Fruit fly (Drosophila melanogaster) whole organism, prepupa: ENCODE results near the gene MED10.

Experiments
- CG10631 ChIP-seq: fragments of 200-800 bp; sonication (Bioruptor generic); optimal IDR thresholded peaks from 2 replicates; lab custom pipeline; 2016; ENCODE audit warnings: missing biosample characterization, missing genetic modification characterization
- CG10669 ChIP-seq: fragments of 200-800 bp; sonication (Bioruptor generic); optimal IDR thresholded peaks from 3 replicates; lab custom pipeline; 2018; ENCODE audit warnings: missing biosample characterization, mild to moderate bottlenecking, missing genetic modification characterization, moderate library complexity
- CG11294 ChIP-seq: fragments of 200-800 bp; sonication (Bioruptor generic); IDR thresholded peaks from 2 replicates; pipeline ENCODE4 v1.3.6; 2022; ENCODE audit warnings: missing biosample characterization, missing genetic modification characterization
- CG11902 ChIP-seq: fragments of 200-800 bp; sonication (Bioruptor generic); optimal IDR thresholded peaks from 3 replicates; lab custom pipeline; 2016; ENCODE audit warnings: missing biosample characterization, missing genetic modification characterization
- CG15336 ChIP-seq: fragments of 200-800 bp; sonication (Bioruptor generic); IDR thresholded peaks from 2 replicates; pipeline ENCODE4 v1.3.6; 2022; ENCODE audit warnings: missing biosample characterization, missing genetic modification characterization
- CG1621 ChIP-seq: fragments of 200-800 bp; sonication (Bioruptor generic); optimal IDR thresholded peaks from 3 replicates; lab custom pipeline; 2018; ENCODE audit warnings: missing biosample characterization, mild to moderate bottlenecking, missing genetic modification characterization
- CG16779 ChIP-seq: fragments of 200-800 bp; sonication (Bioruptor generic); optimal IDR thresholded peaks from 3 replicates; lab custom pipeline; 2017; ENCODE audit warnings: missing biosample characterization, mild to moderate bottlenecking, missing genetic modification characterization
- CG3032 ChIP-seq: fragments of 200-800 bp; optimal IDR thresholded peaks from 2 replicates; lab custom pipeline; 2019; ENCODE audit warnings: missing biosample characterization, mild to moderate bottlenecking, missing genetic modification characterization, moderate library complexity
- CG31627 ChIP-seq: fragments of 200-800 bp; sonication (Bioruptor generic); optimal IDR thresholded peaks from 3 replicates; lab custom pipeline; 2016; ENCODE audit warnings: missing biosample characterization, missing genetic modification characterization
- CG32006 ChIP-seq: fragments of 200-800 bp; sonication (Bioruptor generic); optimal IDR thresholded peaks from 3 replicates; lab custom pipeline; 2017; ENCODE audit warnings: missing biosample characterization, mild to moderate bottlenecking, missing genetic modification characterization
- CG6163 ChIP-seq: fragments of 200-800 bp; sonication (Bioruptor generic); IDR thresholded peaks from 3 replicates; pipeline ENCODE4 v1.3.6; 2022; ENCODE audit warnings: missing biosample characterization, missing genetic modification characterization
- CG6276 ChIP-seq: fragments of 200-800 bp; sonication (Bioruptor generic); optimal IDR thresholded peaks from 2 replicates; lab custom pipeline; 2017; ENCODE audit warnings: missing biosample characterization, mild to moderate bottlenecking, missing genetic modification characterization
- CG6792 ChIP-seq: fragments of 200-800 bp; sonication (Bioruptor generic); optimal IDR thresholded peaks from 3 replicates; lab custom pipeline; 2016; ENCODE audit warnings: missing biosample characterization, missing genetic modification characterization
- CG6808 ChIP-seq: fragments of 200-800 bp; sonication (Bioruptor generic); optimal IDR thresholded peaks from 3 replicates; lab custom pipeline; 2017; ENCODE audit warnings: missing biosample characterization, missing genetic modification characterization, mild to moderate bottlenecking, moderate library complexity, missing genetic modification reagents
- CG8119 ChIP-seq: fragments of 200-800 bp; sonication (Bioruptor generic); IDR thresholded peaks from 3 replicates; pipeline ENCODE4 v1.3.6; 2022; ENCODE audit warnings: missing biosample characterization, missing genetic modification characterization
- CG8319 ChIP-seq: fragments of 200-800 bp; sonication (Bioruptor generic); optimal IDR thresholded peaks from 3 replicates; lab custom pipeline; 2016; ENCODE audit warnings: missing biosample characterization, missing genetic modification characterization
- CG8632 ChIP-seq: fragments of 200-800 bp; sonication (Bioruptor generic); optimal IDR thresholded peaks from 3 replicates; lab custom pipeline; 2016; ENCODE audit warnings: missing biosample characterization, missing genetic modification characterization
- CG9139 ChIP-seq: fragments of 200-800 bp; sonication (Bioruptor generic); optimal IDR thresholded peaks from 3 replicates; lab custom pipeline; 2017; ENCODE audit warnings: missing biosample characterization, mild to moderate bottlenecking, missing genetic modification characterization
- Eip75B ChIP-seq: fragments of 200-800 bp; sonication (Bioruptor generic); optimal IDR thresholded peaks from 3 replicates; lab custom pipeline; 2016; ENCODE audit warnings: missing biosample characterization, missing genetic modification characterization
- Eip78C ChIP-seq: fragments of 200-800 bp; sonication (Bioruptor generic); peaks from one replicate; lab custom pipeline; 2016; ENCODE audit warnings: missing biosample characterization, missing genetic modification characterization
- Ets21C ChIP-seq: fragments of 200-800 bp; sonication (Bioruptor generic); optimal IDR thresholded peaks from 3 replicates; lab custom pipeline; 2016; ENCODE audit warnings: missing biosample characterization, missing genetic modification characterization
- Ets96B ChIP-seq: fragments of 200-800 bp; optimal IDR thresholded peaks from 2 replicates; lab custom pipeline; 2019; ENCODE audit warnings: missing biosample characterization, mild to moderate bottlenecking, missing genetic modification characterization, moderate library complexity
- Gug ChIP-seq: fragments of 200-800 bp; sonication (Bioruptor generic); IDR thresholded peaks from 2 replicates; pipeline ENCODE4 v1.3.6; 2022; ENCODE audit warnings: missing biosample characterization, missing genetic modification characterization
- Hr39 ChIP-seq: fragments of 200-800 bp; sonication (Bioruptor generic); optimal IDR thresholded peaks from 2 replicates; lab custom pipeline; 2016; ENCODE audit warnings: missing biosample characterization, missing genetic modification characterization
- Hr4 ChIP-seq: fragments of 200-800 bp; sonication (Bioruptor generic); optimal IDR thresholded peaks from 3 replicates; lab custom pipeline; 2016; ENCODE audit warnings: missing biosample characterization, missing genetic modification characterization
- Met ChIP-seq: fragments of 200-800 bp; sonication (Bioruptor generic); optimal IDR thresholded peaks from 3 replicates; lab custom pipeline; 2016; ENCODE audit warnings: missing biosample characterization, missing genetic modification characterization
- OdsH ChIP-seq: fragments of 200-800 bp; sonication (Bioruptor generic); optimal IDR thresholded peaks from 3 replicates; lab custom pipeline; 2016; ENCODE audit warnings: missing biosample characterization, missing genetic modification characterization
- Sox102F ChIP-seq: fragments of 200-800 bp; sonication (Bioruptor generic); optimal IDR thresholded peaks from 2 replicates; lab custom pipeline; 2016; ENCODE audit warnings: missing biosample characterization, mild to moderate bottlenecking, missing genetic modification characterization
- Sox14 ChIP-seq: fragments of 200-800 bp; sonication (Bioruptor generic); optimal IDR thresholded peaks from 3 replicates; lab custom pipeline; 2016; ENCODE audit warnings: missing biosample characterization, missing genetic modification characterization
- Sox15 ChIP-seq: fragments of 200-800 bp; sonication (Bioruptor generic); optimal IDR thresholded peaks from 3 replicates; lab custom pipeline; 2016; ENCODE audit warnings: missing biosample characterization, missing genetic modification characterization
- achi ChIP-seq: fragments of 200-800 bp; sonication (Bioruptor generic); optimal IDR thresholded peaks from 3 replicates; lab custom pipeline; 2016; ENCODE audit warnings: missing biosample characterization, missing genetic modification characterization
- dac ChIP-seq: fragments of 200-800 bp; sonication (Bioruptor generic); optimal IDR thresholded peaks from 2 replicates; lab custom pipeline; 2017; ENCODE audit warnings: missing biosample characterization, mild to moderate bottlenecking, missing genetic modification characterization
- dsx ChIP-seq: fragments of 200-800 bp; optimal IDR thresholded peaks from 3 replicates; lab custom pipeline; 2019; ENCODE audit warnings: missing biosample characterization, mild to moderate bottlenecking, missing genetic modification characterization, moderate library complexity; ENCODE audit not compliant: poor library complexity, severe bottlenecking
- eg ChIP-seq: fragments of 200-800 bp; sonication (Bioruptor generic); IDR thresholded peaks from 3 replicates; pipeline ENCODE4 v1.3.6; 2022; ENCODE audit warnings: missing biosample characterization, missing genetic modification characterization
- esn ChIP-seq: fragments of 200-800 bp; sonication (Bioruptor generic); optimal IDR thresholded peaks from 2 replicates; lab custom pipeline; 2016; ENCODE audit warnings: missing biosample characterization, mild to moderate bottlenecking, missing genetic modification characterization, moderate library complexity
- fd59A ChIP-seq: fragments of 200-800 bp; sonication (Bioruptor generic); optimal IDR thresholded peaks from 2 replicates; lab custom pipeline; 2017; ENCODE audit warnings: missing biosample characterization, mild to moderate bottlenecking, missing genetic modification characterization, missing genetic modification reagents
- fd85E ChIP-seq: fragments of 200-800 bp; sonication (Bioruptor generic); optimal IDR thresholded peaks from 3 replicates; lab custom pipeline; 2016; ENCODE audit warnings: missing biosample characterization, missing genetic modification characterization
- fkh ChIP-seq: fragments of 200-800 bp; sonication (Bioruptor generic); optimal IDR thresholded peaks from 3 replicates; lab custom pipeline; 2017; ENCODE audit warnings: missing biosample characterization, mild to moderate bottlenecking, missing genetic modification characterization, moderate library complexity
- net ChIP-seq: fragments of 200-800 bp; sonication (Bioruptor generic); optimal IDR thresholded peaks from 3 replicates; lab custom pipeline; 2016; ENCODE audit warnings: missing biosample characterization, missing genetic modification characterization
- pdm3 ChIP-seq: fragments of 200-800 bp; sonication (Bioruptor generic); optimal IDR thresholded peaks from 3 replicates; lab custom pipeline; 2016; ENCODE audit warnings: missing biosample characterization, missing genetic modification characterization
- salr ChIP-seq, 2 experiments: fragments of 200-800 bp; sonication (Bioruptor generic); optimal IDR thresholded peaks; 3 replicates each; lab custom pipeline; 2016 to 2018; ENCODE audit warnings: missing biosample characterization in 2 of 2, missing genetic modification characterization in 2 of 2, mild to moderate bottlenecking in 1 of 2
- spab ChIP-seq: fragments of 200-800 bp; sonication (Bioruptor generic); optimal IDR thresholded peaks from 2 replicates; lab custom pipeline; 2017; ENCODE audit warnings: missing biosample characterization, mild to moderate bottlenecking, missing genetic modification characterization, missing genetic modification reagents
- ss ChIP-seq, 2 experiments: fragments of 200-800 bp; sonication (Bioruptor generic); optimal IDR thresholded peaks; 2 replicates in 1 of 2; 3 replicates in 1 of 2; lab custom pipeline; 2017 to 2018; ENCODE audit warnings: mild to moderate bottlenecking in 2 of 2, missing biosample characterization in 2 of 2, missing genetic modification characterization in 2 of 2, moderate library complexity in 1 of 2
- vri ChIP-seq: fragments of 200-800 bp; sonication (Bioruptor generic); optimal IDR thresholded peaks from 3 replicates; lab custom pipeline; 2016; ENCODE audit warnings: missing biosample characterization, mild to moderate bottlenecking, missing genetic modification characterization

Gene MED10

DNA sequence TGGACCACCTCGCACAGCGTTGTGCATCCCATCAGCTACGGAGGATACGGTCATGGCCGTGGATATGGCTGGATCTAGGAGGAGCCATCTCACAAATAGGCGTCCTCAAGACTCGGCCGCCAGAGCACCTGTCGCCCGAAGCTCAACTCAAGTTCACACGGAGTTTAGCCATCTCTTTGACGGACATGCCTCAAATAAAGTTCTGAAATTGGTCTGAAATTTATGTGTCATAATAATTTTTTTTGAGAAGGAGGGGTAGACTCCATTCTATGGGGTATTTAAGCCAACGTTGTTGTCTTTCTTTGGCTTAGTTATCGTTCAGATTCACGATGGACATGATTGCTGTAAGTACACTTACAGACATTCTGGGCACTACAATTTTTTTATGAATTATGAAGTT is 31.2 kb downstream of the MED10 start, which contains the start of gene CG13070:
Gene CG13070 (plus strand): TSS at position 301 of the 400 bp plus-strand sequence.
- TF ChIP-seq CG32006 (GFP tag; lab: Kevin White, UChicago) (no peak), CG15336 (no peak), CG6163 (GFP tag; lab: Robert Waterston, UW) (no peak), Ets96B (tag; lab: Kevin White, UChicago) (no peak), Met (GFP tag; lab: Kevin White, UChicago) (no peak), CG6792 (GFP tag; lab: Kevin White, UChicago) (no peak), CG10669 (GFP tag; lab: Kevin White, UChicago) (no peak), CG1621 (tag; lab: Kevin White, UChicago) (no peak), Sox15 (GFP tag; lab: Kevin White, UChicago) (no peak), CG8319 (GFP tag; lab: Kevin White, UChicago) (no peak), fd59A (GFP tag; lab: Kevin White, UChicago) (no peak)

DNA sequence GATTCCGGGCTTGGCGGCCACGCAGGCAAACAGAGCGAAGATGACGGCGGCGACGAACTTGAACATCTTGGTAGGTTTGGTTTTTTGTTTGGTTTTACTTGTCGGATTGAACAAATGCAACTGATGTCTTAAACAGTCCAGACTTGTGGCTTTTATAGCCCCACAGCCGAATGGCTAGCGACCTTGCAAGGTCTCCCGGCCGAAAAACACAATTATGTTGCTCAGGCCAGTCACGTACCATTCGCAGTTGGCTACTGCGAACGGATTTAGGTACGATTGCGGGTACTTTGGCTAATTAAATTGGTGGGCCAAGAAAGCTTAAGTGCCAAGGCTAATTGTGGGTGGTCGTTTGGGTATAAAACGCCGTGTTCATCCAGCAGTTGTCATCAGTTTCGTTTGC is 33.1 kb downstream of the MED10 start, which contains the start of the genes CG13051 and CG13069:
Gene CG13051 (minus strand): TSS at position 101 of the 400 bp plus-strand sequence.
Gene CG13069 (plus strand): TSS at position 386 of the 400 bp plus-strand sequence.
- no peak for TF ChIP-seq CG8632 (GFP tag; lab: Kevin White, UChicago)
- no peak for TF ChIP-seq dsx (GFP tag; lab: Kevin White, UChicago)
- TF ChIP-seq, all 60 proteins: peak for 0

DNA sequence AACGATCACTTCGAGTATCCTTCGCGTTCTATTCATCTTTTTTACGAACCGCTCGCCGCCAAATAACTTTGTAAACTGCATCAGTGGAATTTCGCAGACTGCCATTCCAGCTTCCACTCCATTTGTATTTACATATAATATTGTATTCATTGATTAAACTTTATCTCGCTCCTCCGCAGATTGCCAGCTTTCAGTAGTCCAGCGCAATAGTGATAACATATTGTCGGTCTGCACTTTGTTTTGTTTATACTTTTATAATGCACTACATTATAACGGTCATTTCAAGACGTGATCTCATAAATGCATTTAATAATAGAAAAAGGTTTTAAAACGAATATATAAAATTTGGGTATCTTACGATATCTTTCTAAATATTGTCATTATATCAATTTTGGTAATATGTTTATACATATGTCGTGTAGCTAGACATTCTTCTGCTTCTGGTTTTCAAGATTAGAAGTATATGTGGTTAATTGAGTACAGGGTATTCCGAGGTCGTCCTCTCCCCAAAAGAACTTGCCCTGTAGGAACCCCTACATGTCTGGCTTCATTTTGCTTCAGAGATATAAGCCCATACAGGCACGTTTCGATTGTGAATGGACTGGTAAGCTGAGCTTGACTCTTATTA is 36.3 kb downstream of the MED10 start, which contains the start of gene CG4950:
Gene CG4950 (minus strand): TSS at position 51 of the 628 bp plus-strand sequence.
- TF ChIP-seq esn: no peak
- TF ChIP-seq Ets21C (GFP tag; lab: Kevin White, UChicago): no peak
- no peak for TF ChIP-seq CG11902
- TF ChIP-seq CG8119 (GFP tag; lab: Robert Waterston, UW): peak; percentile 20; the same call in 1 of the 3 replicates
- peak; percentile 41 for TF ChIP-seq CG6808 (GFP tag; lab: Kevin White, UChicago)
- TF ChIP-seq Sox14 (GFP tag; lab: Kevin White, UChicago): peak; percentile 44
- TF ChIP-seq pdm3 (GFP tag; lab: Kevin White, UChicago): peak; percentile 47
- no peak for TF ChIP-seq dac (GFP tag; lab: Kevin White, UChicago)
- TF ChIP-seq CG9139 (GFP tag; lab: Kevin White, UChicago): peak; percentile 2
- peak; percentile 69 for TF ChIP-seq CG3032 (tag; lab: Kevin White, UChicago)
- TF ChIP-seq CG31627 (GFP tag; lab: Kevin White, UChicago): peak; percentile 8
- TF ChIP-seq CG10631 (GFP tag; lab: Kevin White, UChicago): no peak
- TF ChIP-seq fd59A (GFP tag; lab: Kevin White, UChicago): peak; percentile 33
- TF ChIP-seq CG1621 (tag; lab: Kevin White, UChicago): no peak
- peak; percentile 49 for TF ChIP-seq CG32006 (GFP tag; lab: Kevin White, UChicago)
- TF ChIP-seq spab (GFP tag; lab: Kevin White, UChicago): peak; percentile 50
- peak; percentile 12 for TF ChIP-seq Hr39
- TF ChIP-seq Sox15 (GFP tag; lab: Kevin White, UChicago): peak; percentile 32
- peak; percentile 31 for TF ChIP-seq achi
- peak; percentile 33 for TF ChIP-seq Met (GFP tag; lab: Kevin White, UChicago)
- TF ChIP-seq Hr4 (GFP tag; lab: Kevin White, UChicago): peak; percentile 18
- TF ChIP-seq CG8632 (GFP tag; lab: Kevin White, UChicago): peak; percentile 30
- peak; percentile 39 for TF ChIP-seq Eip75B
- peak; percentile 87 for TF ChIP-seq Eip78C
- no peak for TF ChIP-seq fd85E (GFP tag; lab: Kevin White, UChicago)
- TF ChIP-seq Ets96B (tag; lab: Kevin White, UChicago): peak; percentile 59
- TF ChIP-seq CG16779 (tag; lab: Kevin White, UChicago): peak; percentile 15
- no peak for TF ChIP-seq CG11294 (GFP tag; lab: Robert Waterston, UW)
- no peak for TF ChIP-seq eg (GFP tag; lab: Robert Waterston, UW)
- TF ChIP-seq net (GFP tag; lab: Kevin White, UChicago): peak; percentile 1
- peak; percentile 42; the same call in 1 of the 2 replicates for TF ChIP-seq Gug (GFP tag; lab: Robert Waterston, UW)
- TF ChIP-seq Sox102F (GFP tag; lab: Kevin White, UChicago): no peak
- TF ChIP-seq vri (GFP tag; lab: Kevin White, UChicago): no peak
- peak; percentile 34 for TF ChIP-seq OdsH (GFP tag; lab: Kevin White, UChicago)
- no peak for TF ChIP-seq fkh
- TF ChIP-seq CG6276 (GFP tag; lab: Kevin White, UChicago): peak; percentile 25
- no peak for TF ChIP-seq salr (GFP tag; optimal IDR thresholded peaks at IDR 0.05; lab: Kevin White, UChicago)
- peak; percentile 18 to 61 for TF ChIP-seq ss (GFP tag; optimal IDR thresholded peaks at IDR 0.05; lab: Kevin White, UChicago)
- peak; percentile 26 for TF ChIP-seq CG6792 (GFP tag; lab: Kevin White, UChicago)
- TF ChIP-seq CG15336: 0 out of 2 replicates have a peak, but pooled peaks have one; percentile 22
- peak; percentile 56 for TF ChIP-seq CG10669 (GFP tag; lab: Kevin White, UChicago)
